Fruit fly (Drosophila melanogaster) S2 (cell line): Measurements from ENCODE around the gene Tpc1.

ENCODE experiments used
- CG8478 ChIP-seq: fragments of >200 bp; optimal IDR thresholded peaks from 2 replicates; lab custom pipeline; 2018
- CTCF ChIP-seq, 2 experiments: fragments of >200 bp; optimal IDR thresholded peaks; 2 replicates each; lab custom pipeline; 2018

Gene Tpc1

dm6 chr3R:10875515-10876434 is 6.2 kb downstream of the Tpc1 start, which contains the start of gene Sodh2:
TSS of gene Sodh2 (plus strand) at chr3R:10876384.
- TF ChIP-seq CTCF (optimal IDR thresholded peaks at IDR 0.05; lab: Kevin White, UChicago): no peak
- TF ChIP-seq CG8478 (lab: Kevin White, UChicago): no peak

- TF ChIP-seq CTCF (optimal IDR thresholded peaks at IDR 0.05; lab: Kevin White, UChicago): no peak
- TF ChIP-seq CG8478 (lab: Kevin White, UChicago): no peak
Measured at dm6 chr3R:10872820-10873219, 9.2 kb downstream of the Tpc1 start, which contains the start of gene CG4596. TSS of gene CG4596 (plus strand) at chr3R:10873038.

- TF ChIP-seq CTCF (optimal IDR thresholded peaks at IDR 0.05; lab: Kevin White, UChicago) (no peak), CG8478 (lab: Kevin White, UChicago) (no peak)
Measured at dm6 chr3R:10872148-10872783, 9.7 kb downstream of the Tpc1 start, which contains the start of gene Fdh. TSS of gene Fdh (minus strand) at chr3R:10872381.

- TF ChIP-seq CTCF (optimal IDR thresholded peaks at IDR 0.05; lab: Kevin White, UChicago) (no peak), CG8478 (lab: Kevin White, UChicago) (no peak)
Measured at dm6 chr3R:10870561-10870960, 11.4 kb downstream of the Tpc1 start.

- no peak for TF ChIP-seq CG8478 (lab: Kevin White, UChicago)
- peak; percentile 42 to 44 for TF ChIP-seq CTCF (optimal IDR thresholded peaks at IDR 0.05; lab: Kevin White, UChicago)
Measured at dm6 chr3R:10868427-10868962, 13.5 kb downstream of the Tpc1 start, which contains the start of the genes SelR and Tsp86D. TSS of gene SelR (minus strand) at chr3R:10868642. TSS of gene Tsp86D (plus strand) at chr3R:10868708.

- TF ChIP-seq CTCF (optimal IDR thresholded peaks at IDR 0.05; lab: Kevin White, UChicago) (no peak), CG8478 (lab: Kevin White, UChicago) (no peak)
Measured at dm6 chr3R:10863956-10864355, 18.0 kb downstream of the Tpc1 start.

- TF ChIP-seq CTCF (optimal IDR thresholded peaks at IDR 0.05; lab: Kevin White, UChicago) (no peak), CG8478 (lab: Kevin White, UChicago) (no peak)
Measured at dm6 chr3R:10863446-10863819, 18.6 kb downstream of the Tpc1 start.

- TF ChIP-seq CG8478 (lab: Kevin White, UChicago) (no peak), CTCF (optimal IDR thresholded peaks at IDR 0.05; lab: Kevin White, UChicago) (no peak)
Measured at dm6 chr3R:10862773-10863445, 19.1 kb downstream of the Tpc1 start, which contains the start of gene CG6574. TSS of gene CG6574 (minus strand) at chr3R:10862988.

dm6 chr3R:10859713-10860112 is 22.3 kb downstream of the Tpc1 start, which contains the start of gene CG14694:
TSS of gene CG14694 (minus strand) at chr3R:10859813.
- TF ChIP-seq CTCF (optimal IDR thresholded peaks at IDR 0.05; lab: Kevin White, UChicago): no peak
- no peak for TF ChIP-seq CG8478 (lab: Kevin White, UChicago)

dm6 chr3R:10856618-10857017 is 25.4 kb downstream of the Tpc1 start, which contains the start of gene CG4570:
TSS of gene CG4570 (plus strand) at chr3R:10856807.
- TF ChIP-seq CG8478 (lab: Kevin White, UChicago): no peak
- no peak for TF ChIP-seq CTCF (optimal IDR thresholded peaks at IDR 0.05; lab: Kevin White, UChicago)

dm6 chr3R:10854243-10854874 is 27.6 kb downstream of the Tpc1 start, which contains the start of the genes CG6567 and CG4511:
TSS of gene CG6567 (minus strand) at chr3R:10854451.
TSS of gene CG4511 (plus strand) at chr3R:10854501.
- TF ChIP-seq CTCF (optimal IDR thresholded peaks at IDR 0.05; lab: Kevin White, UChicago) (no peak), CG8478 (lab: Kevin White, UChicago) (no peak)

dm6 chr3R:10852232-10852774 is 29.7 kb downstream of the Tpc1 start, which contains the start of gene CG4565:
TSS of gene CG4565 (plus strand) at chr3R:10852724.
- TF ChIP-seq CTCF (optimal IDR thresholded peaks at IDR 0.05; lab: Kevin White, UChicago) (no peak), CG8478 (lab: Kevin White, UChicago) (no peak)

- TF ChIP-seq CG8478 (lab: Kevin White, UChicago) (no peak), CTCF (optimal IDR thresholded peaks at IDR 0.05; lab: Kevin White, UChicago) (no peak)
Measured at dm6 chr3R:10850636-10851035, 31.4 kb downstream of the Tpc1 start.
